Worm (Caenorhabditis elegans): Measurements from ENCODE around the gene F21A3.4.

The F21A3.4 gene

DNA sequence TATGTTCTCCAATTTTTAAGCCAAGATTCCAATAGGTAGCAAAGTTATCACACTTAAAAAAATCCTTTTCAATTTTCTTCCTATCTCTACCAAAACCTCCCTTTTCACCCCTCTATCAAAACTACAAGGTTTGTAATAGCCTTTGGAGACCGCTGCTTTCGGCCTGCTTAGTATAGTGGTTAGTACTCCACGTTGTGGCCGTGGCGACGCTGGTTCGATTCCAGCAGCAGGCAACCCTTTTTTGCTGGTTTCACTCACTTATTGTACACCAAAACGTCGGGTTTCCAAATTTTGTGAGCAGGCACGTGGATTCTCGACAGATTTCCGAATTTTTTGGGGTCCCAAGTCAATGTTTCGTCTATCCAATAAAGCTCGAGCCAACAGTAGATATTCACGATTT, 17.4 kb downstream of the F21A3.4 start (continued):
- TF ChIP-seq F52B5.7 (tag; optimal IDR thresholded peaks at IDR 0.05), result no peak
- TF ChIP-seq tbp1 (GFP tag; optimal IDR thresholded peaks at IDR 0.05), result peak; percentile 95
- TF ChIP-seq mcd-1 (GFP tag; IDR thresholded peaks at IDR 0.05), result peak; percentile 29; the same call in 1 of the 2 replicates
- TF ChIP-seq ztf-18 (tag; optimal IDR thresholded peaks at IDR 0.05), result peak; percentile 24
- no peak for TF ChIP-seq nhr-80 (tag; optimal IDR thresholded peaks at IDR 0.05)
- TF ChIP-seq ZK185.1 (tag; optimal IDR thresholded peaks at IDR 0.05; ENCODE audit: poor library complexity, severe bottlenecking), result peak; percentile 35
- TF ChIP-seq B0261.1 (tag; optimal IDR thresholded peaks at IDR 0.05), result peak; percentile 78
- TF ChIP-seq lin-54 (GFP tag; optimal IDR thresholded peaks at IDR 0.05), result peak; percentile 18
- 0 out of 2 replicates have a peak, but pooled peaks have one; percentile 44 for TF ChIP-seq ztf-25 (GFP tag; IDR thresholded peaks at IDR 0.05)

DNA sequence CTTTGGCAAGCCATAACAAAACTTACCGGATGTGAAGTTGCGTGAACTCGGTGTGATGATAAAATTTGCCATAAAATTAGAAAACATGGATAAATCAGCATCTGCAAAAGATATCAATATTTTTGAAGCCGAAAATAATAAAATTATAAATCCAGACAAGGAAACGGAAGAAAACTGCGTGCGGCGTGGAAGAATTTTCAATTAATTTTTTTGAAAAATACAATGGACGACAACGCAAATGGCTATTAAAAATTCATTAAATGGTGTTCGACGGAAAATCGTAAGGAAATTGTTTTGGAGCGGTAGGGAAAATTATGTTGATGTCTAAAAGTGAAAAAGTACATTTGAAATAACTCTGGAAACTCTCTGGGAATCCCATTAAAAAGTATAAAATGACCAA, 22.6 kb downstream of the F21A3.4 start, which contains the start of gene acr-18:
acr-18 (minus strand) TSS at position 101 of the 400 bp plus-strand sequence.
- TF ChIP-seq ets-4 (GFP tag; optimal IDR thresholded peaks at IDR 0.05) (no peak), tbp1 (GFP tag; optimal IDR thresholded peaks at IDR 0.05) (no peak), F57C9.4 (tag; optimal IDR thresholded peaks at IDR 0.05) (no peak), ceh-27 (GFP tag; optimal IDR thresholded peaks at IDR 0.05) (no peak), T07F8.4 (tag; optimal IDR thresholded peaks at IDR 0.05) (no peak), mxl-1 (tag; optimal IDR thresholded peaks at IDR 0.05) (no peak), fkh-3 (tag; optimal IDR thresholded peaks at IDR 0.05) (no peak), dpff-1 (tag; optimal IDR thresholded peaks at IDR 0.05) (no peak), tbx-9 (tag; optimal IDR thresholded peaks at IDR 0.05; ENCODE audit: borderline replicate concordance) (no peak), sdz-38 (tag; optimal IDR thresholded peaks at IDR 0.05) (no peak), ceh-91 (GFP tag; IDR thresholded peaks at IDR 0.05) (no peak), mel-28 (tag; optimal IDR thresholded peaks at IDR 0.05; ENCODE audit: borderline replicate concordance) (no peak), nfya-1 (tag; optimal IDR thresholded peaks at IDR 0.05; ENCODE audit: borderline replicate concordance, insufficient read depth) (no peak), madf-3 (GFP tag; IDR thresholded peaks at IDR 0.05) (no peak), F22D6.2 (tag; optimal IDR thresholded peaks at IDR 0.05) (no peak), nhr-90 (tag; optimal IDR thresholded peaks at IDR 0.05) (no peak)

- TF ChIP-seq F10E7.11 (tag; optimal IDR thresholded peaks at IDR 0.05), result no peak
- TF ChIP-seq snpc-1.3 (tag; optimal IDR thresholded peaks at IDR 0.05; ENCODE audit: insufficient read depth), result no peak
- no peak for TF ChIP-seq ztf-26 (tag; optimal IDR thresholded peaks at IDR 0.05)
These were observed 23.3 kb downstream of the F21A3.4 start for ce11 chrV:15559729-15560128.

DNA sequence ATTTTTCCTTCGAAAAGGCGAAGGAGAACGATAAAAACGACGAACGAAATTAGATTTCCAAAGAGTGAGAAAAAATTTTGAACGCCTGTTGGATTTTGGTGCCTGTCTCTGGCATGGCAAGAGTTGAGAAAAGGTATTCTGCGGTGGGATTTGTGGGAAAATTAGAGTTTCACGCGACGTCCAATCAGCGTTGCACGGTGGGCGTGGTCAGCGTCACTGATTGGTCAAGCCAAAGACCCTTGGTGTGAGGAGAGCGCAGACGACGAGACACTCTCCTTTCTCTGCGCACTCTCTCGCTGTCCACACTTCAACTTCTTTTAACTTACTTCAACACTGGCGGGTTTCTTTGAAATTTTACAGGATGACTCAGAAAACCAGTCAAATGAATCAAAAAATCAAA, 26.1 kb downstream of the F21A3.4 start:
- TF ChIP-seq madf-3 (GFP tag; IDR thresholded peaks at IDR 0.05) (no peak), ekl-4 (GFP tag; IDR thresholded peaks at IDR 0.05) (no peak), lin-54 (GFP tag; optimal IDR thresholded peaks at IDR 0.05) (no peak), nfyb-1 (GFP tag; IDR thresholded peaks at IDR 0.05) (peak; percentile 66; the same call in 1 of the 2 replicates), F52B5.7 (tag; optimal IDR thresholded peaks at IDR 0.05) (no peak), lsy-27 (tag; optimal IDR thresholded peaks at IDR 0.05; ENCODE audit: borderline replicate concordance, insufficient read depth) (no peak), zfh-2 (GFP tag; conservative IDR thresholded peaks at IDR 0.05) (peak; percentile 46), egl-18 (GFP tag; IDR thresholded peaks at IDR 0.05) (no peak)

- TF ChIP-seq ceh-91 (GFP tag; IDR thresholded peaks at IDR 0.05), result no peak
- no peak for TF ChIP-seq Y53F4B.3 (GFP tag; IDR thresholded peaks at IDR 0.05)
- TF ChIP-seq F39B2.1 (GFP tag; IDR thresholded peaks at IDR 0.05), result no peak
- TF ChIP-seq madf-10 (tag; optimal IDR thresholded peaks at IDR 0.05), result no peak
These were observed 27.1 kb downstream of the F21A3.4 start for ce11 chrV:15563477-15563876.
